Fruit fly (Drosophila melanogaster) S2 (cell line): ENCODE measurements around the gene Dop1R2.

Source experiments
- CG8478 ChIP-seq: fragments of >200 bp; optimal IDR thresholded peaks from 2 replicates; lab custom pipeline; 2018
- CTCF ChIP-seq, 2 experiments: fragments of >200 bp; optimal IDR thresholded peaks; 2 replicates each; lab custom pipeline; 2018

- no peak for TF ChIP-seq CTCF (optimal IDR thresholded peaks at IDR 0.05; lab: Kevin White, UChicago)
- TF ChIP-seq CG8478 (lab: Kevin White, UChicago), result no peak
Measured at dm6 chr3R:29617197-29617596, 42.6 kb downstream of the Dop1R2 start.
